Worm (Caenorhabditis elegans) whole organism, L4 larva: ENCODE data around the gene Y7A5A.5.
A peak's percentile ranks its signal among the peaks of the same experiment; 100 is the strongest.

ENCODE experiments used
- T26A8.4 ChIP-seq: fragments of 200-800 bp; sonication (Bioruptor generic); IDR thresholded peaks from 2 replicates; pipeline ENCODE4 v1.3.6; 2022; ENCODE audit warnings: missing genetic modification characterization, missing compliant biosample characterization
- ceh-82 ChIP-seq: sonication (generic microtip); optimal IDR thresholded peaks from 2 replicates; lab custom pipeline; 2017; ENCODE audit warnings: missing biosample characterization, missing genetic modification characterization
- fkh-10 ChIP-seq: fragments of 150-350 bp; optimal IDR thresholded peaks from 2 replicates; lab custom pipeline; 2014; ENCODE audit warnings: missing biosample characterization, missing genetic modification reagents, missing genetic modification characterization
- lin-15B ChIP-seq: fragments of 150-350 bp; sonication (generic microtip); optimal IDR thresholded peaks from 3 replicates; lab custom pipeline; 2014; ENCODE audit warnings: missing biosample characterization, missing genetic modification characterization
- lin-39 ChIP-seq: fragments of 150-350 bp; optimal IDR thresholded peaks from 2 replicates; lab custom pipeline; 2014; ENCODE audit warnings: missing biosample characterization, missing genetic modification reagents, missing genetic modification characterization
- nhr-237 ChIP-seq: sonication (generic microtip); optimal IDR thresholded peaks from 2 replicates; lab custom pipeline; 2017; ENCODE audit warnings: missing biosample characterization, missing genetic modification characterization
- snpc-4 ChIP-seq: fragments of 150-350 bp; optimal IDR thresholded peaks from 2 replicates; lab custom pipeline; 2014; ENCODE audit warnings: missing biosample characterization, missing genetic modification characterization
- spr-1 ChIP-seq: sonication (generic microtip); optimal IDR thresholded peaks from 2 replicates; lab custom pipeline; 2016; ENCODE audit warnings: mild to moderate bottlenecking, missing genetic modification characterization, missing compliant biosample characterization
- unc-62 ChIP-seq, 3 experiments: fragments of 150-350 bp in 1 of 3; sonication (generic microtip); optimal IDR thresholded peaks in 2 of 3; peaks in 1 of 3; 1 replicate in 1 of 3; 2 replicates in 2 of 3; lab custom pipeline; 2014 to 2017; ENCODE audit warnings: missing biosample characterization in 3 of 3, missing genetic modification characterization in 3 of 3, missing genetic modification reagents in 3 of 3, missing genotype in 1 of 3

ce11 chrX:15814548-15814947 is 27.9 kb upstream of the Y7A5A.5 start:
- TF ChIP-seq ceh-82 (tag; lab: Kevin White, UChicago) (no peak), spr-1 (tag; lab: Kevin White, UChicago) (no peak), fkh-10 (GFP tag; lab: Kevin White, UChicago) (no peak), lin-15B (no peak), nhr-237 (tag; lab: Kevin White, UChicago) (no peak), T26A8.4 (GFP tag; lab: Robert Waterston, UW) (no peak), unc-62 (GFP tag; optimal IDR thresholded peaks at IDR 0.05 in 1 of 2; lab: Kevin White, UChicago) (peak in 1 of 2 experiments; percentile 74), unc-62 (tag; optimal IDR thresholded peaks at IDR 0.05; lab: Kevin White, UChicago) (no peak), lin-39 (no peak), snpc-4 (tag; lab: Kevin White, UChicago) (no peak)
